Worm (Caenorhabditis elegans): ENCODE data around the gene T24A6.16.

The T24A6.16 gene

DNA sequence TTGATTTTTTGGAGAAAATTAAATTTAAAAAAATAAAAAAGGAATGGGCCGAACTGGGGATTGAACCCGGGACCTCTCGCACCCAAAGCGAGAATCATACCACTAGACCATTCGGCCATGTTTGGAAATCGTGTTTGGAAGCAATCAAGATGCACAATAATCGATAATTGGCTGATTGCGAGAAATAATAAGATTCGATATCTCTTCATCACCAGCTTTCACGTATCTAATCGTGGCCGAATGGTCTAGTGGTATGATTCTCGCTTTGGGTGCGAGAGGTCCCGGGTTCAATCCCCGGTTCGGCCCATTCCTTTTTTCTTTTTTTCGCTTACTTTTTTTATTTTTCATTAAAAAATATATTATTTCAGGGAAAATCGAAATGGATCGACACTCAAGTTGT lies 19.4 kb upstream of the T24A6.16 start (continued):
- TF ChIP-seq dmd-9 (GFP tag; IDR thresholded peaks at IDR 0.05) (no peak), mdt-29 (GFP tag; IDR thresholded peaks at IDR 0.05) (no peak), cey-2 (tag; optimal IDR thresholded peaks at IDR 0.05; ENCODE audit: borderline replicate concordance, insufficient read depth) (no peak), F10B5.3 (tag; optimal IDR thresholded peaks at IDR 0.05) (no peak), F37D6.2 (tag; optimal IDR thresholded peaks at IDR 0.05) (no peak), daf-19 (GFP tag; conservative IDR thresholded peaks at IDR 0.05) (no peak)

DNA sequence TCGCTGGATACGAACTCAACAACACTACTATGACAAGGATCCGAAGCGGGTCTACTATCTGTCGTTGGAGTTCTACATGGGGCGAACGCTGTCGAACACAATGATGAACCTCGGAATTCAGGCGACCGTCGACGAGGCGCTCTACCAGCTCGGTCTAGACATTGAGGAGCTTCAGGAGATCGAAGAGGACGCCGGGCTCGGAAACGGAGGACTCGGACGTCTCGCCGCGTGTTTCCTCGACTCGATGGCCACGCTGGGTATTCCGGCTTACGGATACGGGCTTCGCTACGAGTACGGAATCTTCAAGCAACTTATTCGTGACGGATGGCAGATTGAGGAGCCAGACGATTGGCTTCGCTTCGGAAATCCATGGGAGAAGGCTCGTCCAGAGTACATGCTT lies 18.9 kb upstream of the T24A6.16 start:
- TF ChIP-seq unc-62 (GFP tag; optimal IDR thresholded peaks at IDR 0.05 in 1 of 2): peak in 1 of 2 experiments; percentile 75
- no peak for TF ChIP-seq unc-62 (tag; optimal IDR thresholded peaks at IDR 0.05)
- TF ChIP-seq jun-1 (tag; optimal IDR thresholded peaks at IDR 0.05): no peak
- TF ChIP-seq set-16 (GFP tag; IDR thresholded peaks at IDR 0.05): peak; percentile 80
- TF ChIP-seq nhr-6 (tag; optimal IDR thresholded peaks at IDR 0.05): no peak

DNA sequence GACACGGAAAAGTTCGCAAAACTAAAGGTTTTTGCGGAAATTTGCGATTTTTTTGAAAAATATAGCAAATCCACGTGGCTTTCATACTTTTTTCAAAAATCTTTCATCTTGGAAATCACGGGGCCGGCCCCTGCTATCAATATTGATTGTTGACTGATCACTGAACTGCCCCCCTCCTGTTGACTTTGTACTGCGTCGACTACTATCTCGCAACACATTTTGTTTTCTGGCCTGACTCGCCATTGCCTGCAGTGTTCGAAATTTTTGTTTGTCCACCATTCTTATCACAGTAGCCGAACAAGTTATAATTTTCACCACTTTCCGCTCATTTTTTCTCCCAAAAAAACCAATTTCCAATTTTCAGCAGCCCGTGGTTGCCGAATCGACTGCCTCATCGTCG lies 18.3 kb upstream of the T24A6.16 start:
- no peak for TF ChIP-seq jun-1 (tag; optimal IDR thresholded peaks at IDR 0.05)
- no peak for TF ChIP-seq dmd-6 (GFP tag; IDR thresholded peaks at IDR 0.05)
- peak; percentile 35 for TF ChIP-seq dve-1 (tag; optimal IDR thresholded peaks at IDR 0.05; ENCODE audit: insufficient read depth)
- no peak for TF ChIP-seq spr-1 (tag; optimal IDR thresholded peaks at IDR 0.05)
- no peak for TF ChIP-seq php-3 (GFP tag; IDR thresholded peaks at IDR 0.05)
- TF ChIP-seq dmd-8 (GFP tag; IDR thresholded peaks at IDR 0.05): no peak
- peak in 1 of 2 experiments; percentile 20 for TF ChIP-seq daf-16 (GFP tag; optimal IDR thresholded peaks at IDR 0.05)
- TF ChIP-seq daf-16 (tag; optimal IDR thresholded peaks at IDR 0.05): peak; percentile 88
- TF ChIP-seq spr-3 (GFP tag; optimal IDR thresholded peaks at IDR 0.05): no peak
- TF ChIP-seq nhr-6 (tag; optimal IDR thresholded peaks at IDR 0.05): no peak
- no peak for TF ChIP-seq zag-1 (tag; optimal IDR thresholded peaks at IDR 0.05)
- TF ChIP-seq nhr-77 (tag; optimal IDR thresholded peaks at IDR 0.05): no peak
- TF ChIP-seq nhr-28 (tag; optimal IDR thresholded peaks at IDR 0.05): peak; percentile 20
- TF ChIP-seq aly-2 (tag; optimal IDR thresholded peaks at IDR 0.05): no peak
- TF ChIP-seq D1046.2 (GFP tag; IDR thresholded peaks at IDR 0.05): no peak
- TF ChIP-seq hlh-11 (tag; optimal IDR thresholded peaks at IDR 0.05): peak; percentile 9
- TF ChIP-seq Y105C5A.15 (GFP tag; IDR thresholded peaks at IDR 0.05): no peak
- no peak for TF ChIP-seq F44E2.7 (GFP tag; IDR thresholded peaks at IDR 0.05)
- no peak for TF ChIP-seq nhr-25 (tag; optimal IDR thresholded peaks at IDR 0.05; ENCODE audit: borderline replicate concordance, insufficient read depth)
- peak in 1 of 2 experiments; percentile 4 for TF ChIP-seq mdl-1 (tag; optimal IDR thresholded peaks at IDR 0.05)
- peak; percentile 92 for TF ChIP-seq aha-1 (tag)
- no peak for TF ChIP-seq ceh-82 (tag; optimal IDR thresholded peaks at IDR 0.05)
- TF ChIP-seq hlh-30 (tag; optimal IDR thresholded peaks at IDR 0.05; ENCODE audit: insufficient read depth): peak; percentile 36
- no peak for TF ChIP-seq lir-3 (tag; optimal IDR thresholded peaks at IDR 0.05)
- no peak for TF ChIP-seq lin-38 (GFP tag; IDR thresholded peaks at IDR 0.05)
- no peak for TF ChIP-seq vab-7 (GFP tag; IDR thresholded peaks at IDR 0.05)

DNA sequence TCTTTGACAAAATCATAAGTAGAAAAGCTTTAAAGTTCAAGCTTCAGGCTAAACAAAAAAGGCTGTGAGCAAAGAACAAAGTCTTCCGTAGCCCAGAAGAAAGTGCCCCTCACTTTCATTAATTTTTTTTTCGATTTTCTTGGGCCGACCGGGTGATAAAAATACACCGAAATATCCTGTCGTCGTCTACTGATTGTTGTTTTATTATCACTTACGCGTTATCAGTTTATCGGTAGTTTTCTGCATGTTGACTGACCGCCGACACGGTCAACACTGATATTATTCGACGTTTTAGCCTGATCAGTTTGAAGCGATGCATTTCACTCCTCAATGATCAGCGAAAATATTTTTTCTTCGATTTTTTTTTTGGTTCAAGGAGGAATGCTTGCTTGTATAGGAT lies 17.7 kb upstream of the T24A6.16 start:
- TF ChIP-seq dmd-6 (GFP tag; IDR thresholded peaks at IDR 0.05): peak; percentile 30; the same call in 1 of the 2 replicates
- TF ChIP-seq lir-3 (tag; optimal IDR thresholded peaks at IDR 0.05): no peak
- peak; percentile 51 for TF ChIP-seq nhr-28 (tag; optimal IDR thresholded peaks at IDR 0.05)
- TF ChIP-seq php-3 (GFP tag; IDR thresholded peaks at IDR 0.05): 0 out of 2 replicates have a peak, but pooled peaks have one; percentile 45
- peak; percentile 16 for TF ChIP-seq hlh-11 (tag; optimal IDR thresholded peaks at IDR 0.05)
- peak; percentile 50 for TF ChIP-seq pqm-1 (tag; optimal IDR thresholded peaks at IDR 0.05)
- TF ChIP-seq fkh-10 (GFP tag; optimal IDR thresholded peaks at IDR 0.05): no peak
- TF ChIP-seq nhr-41 (GFP tag; IDR thresholded peaks at IDR 0.05): no peak
- no peak for TF ChIP-seq daf-12 (tag; optimal IDR thresholded peaks at IDR 0.05)
- no peak for TF ChIP-seq daf-16 (GFP tag; optimal IDR thresholded peaks at IDR 0.05)
- peak; percentile 97 for TF ChIP-seq daf-16 (tag; optimal IDR thresholded peaks at IDR 0.05)

All from whole organism, L4 larva.